Worm (Caenorhabditis elegans): ENCODE results near the gene cutl-18.

The cutl-18 gene

ce11 chrV:11336877-11337276 is 20.2 kb upstream of the cutl-18 start:
- TF ChIP-seq nhr-43 (tag; optimal IDR thresholded peaks at IDR 0.05; ENCODE audit: poor library complexity, severe bottlenecking) (no peak), fkh-10 (GFP tag; optimal IDR thresholded peaks at IDR 0.05) (peak; percentile 36), ama-1 (optimal IDR thresholded peaks at IDR 0.05) (no peak)

ce11 chrV:11335757-11336418 is 19.2 kb upstream of the cutl-18 start:
- TF ChIP-seq egl-5 (tag; optimal IDR thresholded peaks at IDR 0.05) (no peak), lin-39 (tag; optimal IDR thresholded peaks at IDR 0.05) (no peak), pqm-1 (tag; optimal IDR thresholded peaks at IDR 0.05) (no peak), nhr-43 (tag; optimal IDR thresholded peaks at IDR 0.05; ENCODE audit: poor library complexity, severe bottlenecking) (no peak), nfya-1 (tag; optimal IDR thresholded peaks at IDR 0.05; ENCODE audit: insufficient read depth) (no peak), unc-62 (GFP tag; optimal IDR thresholded peaks at IDR 0.05) (no peak), skn-1 (tag; optimal IDR thresholded peaks at IDR 0.05) (no peak), elt-1 (tag; optimal IDR thresholded peaks at IDR 0.05) (no peak), mdl-1 (tag; optimal IDR thresholded peaks at IDR 0.05) (no peak), nhr-67 (tag; optimal IDR thresholded peaks at IDR 0.05) (no peak), nhr-12 (tag; optimal IDR thresholded peaks at IDR 0.05) (no peak), fkh-10 (GFP tag; optimal IDR thresholded peaks at IDR 0.05) (no peak), ceh-82 (tag; optimal IDR thresholded peaks at IDR 0.05) (no peak), jun-1 (tag; optimal IDR thresholded peaks at IDR 0.05) (no peak), fos-1 (tag; optimal IDR thresholded peaks at IDR 0.05) (no peak), tbx-2 (tag; optimal IDR thresholded peaks at IDR 0.05) (no peak), nhr-25 (tag; optimal IDR thresholded peaks at IDR 0.05) (no peak), ceh-16 (tag; optimal IDR thresholded peaks at IDR 0.05) (no peak), elt-2 (tag; optimal IDR thresholded peaks at IDR 0.05) (no peak)

ce11 chrV:11334193-11334592 is 17.5 kb upstream of the cutl-18 start, which contains the start of gene T02E9.6:
TSS of gene T02E9.6 (minus strand) at chrV:11334293.
- TF ChIP-seq ztf-11 (tag; optimal IDR thresholded peaks at IDR 0.05): no peak
- no peak for TF ChIP-seq pha-4 (tag; optimal IDR thresholded peaks at IDR 0.05)
- no peak for TF ChIP-seq mml-1 (tag; optimal IDR thresholded peaks at IDR 0.05)
- TF ChIP-seq ceh-82 (tag; optimal IDR thresholded peaks at IDR 0.05): no peak
- TF ChIP-seq nhr-12 (tag; optimal IDR thresholded peaks at IDR 0.05): no peak
- TF ChIP-seq nhr-28 (tag; optimal IDR thresholded peaks at IDR 0.05): no peak
- TF ChIP-seq sea-2 (GFP tag; optimal IDR thresholded peaks at IDR 0.05): no peak
- no peak for TF ChIP-seq nhr-67 (tag; optimal IDR thresholded peaks at IDR 0.05)
- TF ChIP-seq nfya-1 (tag; optimal IDR thresholded peaks at IDR 0.05; ENCODE audit: insufficient read depth): no peak
- TF ChIP-seq fkh-2 (tag; optimal IDR thresholded peaks at IDR 0.05): no peak
- TF ChIP-seq nhr-23 (tag; optimal IDR thresholded peaks at IDR 0.05): no peak
- no peak for TF ChIP-seq pqm-1 (tag; optimal IDR thresholded peaks at IDR 0.05)
- TF ChIP-seq egl-27 (tag; optimal IDR thresholded peaks at IDR 0.05): no peak
- TF ChIP-seq lin-15B (tag; optimal IDR thresholded peaks at IDR 0.05): no peak
- no peak for TF ChIP-seq ceh-9 (tag; optimal IDR thresholded peaks at IDR 0.05)

- TF ChIP-seq nfya-1 (tag; optimal IDR thresholded peaks at IDR 0.05; ENCODE audit: insufficient read depth) (no peak), zag-1 (tag; optimal IDR thresholded peaks at IDR 0.05) (no peak), eor-1 (tag; optimal IDR thresholded peaks at IDR 0.05) (no peak), ceh-82 (tag; optimal IDR thresholded peaks at IDR 0.05) (no peak), ceh-28 (tag; optimal IDR thresholded peaks at IDR 0.05) (no peak), ama-1 (optimal IDR thresholded peaks at IDR 0.05) (no peak)
Observed at ce11 chrV:11329100-11329499, 12.4 kb upstream of the cutl-18 start, which contains the start of gene F47G9.6. TSS of gene F47G9.6 (plus strand) at chrV:11329400.

- TF ChIP-seq skn-1 (tag; optimal IDR thresholded peaks at IDR 0.05) (no peak), nfya-1 (tag; optimal IDR thresholded peaks at IDR 0.05; ENCODE audit: insufficient read depth) (peak; percentile 72), nhr-77 (tag; optimal IDR thresholded peaks at IDR 0.05) (no peak), hmg-11 (tag; optimal IDR thresholded peaks at IDR 0.05) (peak; percentile 34), snpc-4 (tag; optimal IDR thresholded peaks at IDR 0.05) (peak; percentile 69), sea-2 (GFP tag; optimal IDR thresholded peaks at IDR 0.05) (no peak), nhr-12 (tag; optimal IDR thresholded peaks at IDR 0.05) (no peak), eor-1 (tag; optimal IDR thresholded peaks at IDR 0.05) (no peak), nhr-25 (tag; optimal IDR thresholded peaks at IDR 0.05) (peak; percentile 57), elt-2 (tag; optimal IDR thresholded peaks at IDR 0.05) (peak; percentile 50), mdl-1 (tag; optimal IDR thresholded peaks at IDR 0.05) (no peak), nhr-237 (tag; optimal IDR thresholded peaks at IDR 0.05) (no peak), ZK546.5 (tag; optimal IDR thresholded peaks at IDR 0.05) (no peak), pha-4 (tag; optimal IDR thresholded peaks at IDR 0.05) (peak; percentile 82), egl-5 (tag; optimal IDR thresholded peaks at IDR 0.05) (peak; percentile 3), elt-3 (tag; optimal IDR thresholded peaks at IDR 0.05) (no peak), ceh-9 (tag; optimal IDR thresholded peaks at IDR 0.05) (no peak), nhr-11 (tag; optimal IDR thresholded peaks at IDR 0.05) (no peak), nhr-23 (tag; optimal IDR thresholded peaks at IDR 0.05) (peak; percentile 36), daf-12 (tag; optimal IDR thresholded peaks at IDR 0.05) (no peak), lin-39 (tag; optimal IDR thresholded peaks at IDR 0.05) (peak; percentile 64), lin-15B (tag; optimal IDR thresholded peaks at IDR 0.05) (peak; percentile 80), ceh-28 (tag; optimal IDR thresholded peaks at IDR 0.05) (no peak)
Observed at ce11 chrV:11326914-11327367, 10.2 kb upstream of the cutl-18 start, which contains the start of gene tmed-10. TSS of gene tmed-10 (minus strand) at chrV:11326964.
